In genomic region chrX:2732127-2732526, dm6 we compare ENCODE assay signal across 1 fruit fly cellular context.
A peak's percentile ranks its signal among the peaks of the same experiment; 100 is the strongest.
TF ChIP-seq lines count a peak whose summit lies in the region.

Gene ttm50 (minus strand): TSS chrX:2732190.
Gene CG2712 (plus strand): TSS chrX:2732469.

TF ChIP-seq in whole organism, embryonic, 481 proteins besides CTCF, POLR2A, EP300 and RAD21 (continued from another document and continues in another):
- TF ChIP-seq sob (GFP tag; IDR thresholded peaks at IDR 0.05; lab: Robert Waterston, UW) (peak; percentile 58; the same call in 1 of the 2 replicates), Meics (GFP tag; optimal IDR thresholded peaks at IDR 0.05; lab: Kevin White, UChicago) (peak; percentile 68), fd64A (GFP tag; optimal IDR thresholded peaks at IDR 0.05; lab: Kevin White, UChicago) (no peak), slp2 (GFP tag; optimal IDR thresholded peaks at IDR 0.05; lab: Kevin White, UChicago) (no peak), sens (GFP tag; lab: Kevin White, UChicago) (no peak), CG12299 (tag; optimal IDR thresholded peaks at IDR 0.05; lab: Kevin White, UChicago) (peak; percentile 7), CG12744 (GFP tag; optimal IDR thresholded peaks at IDR 0.05; lab: Kevin White, UChicago) (no peak), CG10565 (GFP tag; optimal IDR thresholded peaks at IDR 0.05; lab: Kevin White, UChicago) (no peak), CG2875 (GFP tag; optimal IDR thresholded peaks at IDR 0.05; lab: Kevin White, UChicago) (no peak), B-H1 (GFP tag; IDR thresholded peaks at IDR 0.05; lab: Robert Waterston, UW) (no peak), CG6254 (GFP tag; optimal IDR thresholded peaks at IDR 0.05; lab: Kevin White, UChicago) (no peak), slou (GFP tag; optimal IDR thresholded peaks at IDR 0.05; lab: Kevin White, UChicago) (no peak), Sox100B (GFP tag; optimal IDR thresholded peaks at IDR 0.05; lab: Kevin White, UChicago) (no peak), peb (GFP tag; IDR thresholded peaks at IDR 0.05; lab: Robert Waterston, UW) (no peak; the same call in 1 of the 2 replicates), abd-A (tag; optimal IDR thresholded peaks at IDR 0.05; lab: Kevin White, UChicago) (no peak), CG16863 (GFP tag; optimal IDR thresholded peaks at IDR 0.05; lab: Kevin White, UChicago) (no peak), CG3995 (GFP tag; optimal IDR thresholded peaks at IDR 0.05; lab: Kevin White, UChicago) (peak; percentile 55), CG6175 (GFP tag; IDR thresholded peaks at IDR 0.05; lab: Robert Waterston, UW) (no peak), pho (GFP tag; optimal IDR thresholded peaks at IDR 0.05; lab: Kevin White, UChicago) (no peak), CG4282 (GFP tag; optimal IDR thresholded peaks at IDR 0.05; lab: Kevin White, UChicago) (no peak), ac (GFP tag; optimal IDR thresholded peaks at IDR 0.05; lab: Kevin White, UChicago) (no peak), CG30403 (GFP tag; optimal IDR thresholded peaks at IDR 0.05; lab: Kevin White, UChicago) (peak; percentile 73), CG10267 (tag; optimal IDR thresholded peaks at IDR 0.05; lab: Kevin White, UChicago) (peak; percentile 59), Ravus (GFP tag; IDR thresholded peaks at IDR 0.05; lab: Robert Waterston, UW) (no peak), CG12071 (GFP tag; optimal IDR thresholded peaks at IDR 0.05; lab: Kevin White, UChicago) (no peak), GATAe (GFP tag; conservative IDR thresholded peaks at IDR 0.05; lab: Robert Waterston, UW) (no peak), esg (GFP tag; conservative IDR thresholded peaks at IDR 0.05; lab: Robert Waterston, UW) (peak; percentile 25; the same call in 1 of the 2 replicates), lmd (GFP tag; IDR thresholded peaks at IDR 0.05; lab: Robert Waterston, UW) (peak; percentile 58; the same call in 1 of the 2 replicates), sens-2 (GFP tag; IDR thresholded peaks at IDR 0.05; lab: Robert Waterston, UW) (no peak), run (tag; optimal IDR thresholded peaks at IDR 0.05; lab: Kevin White, UChicago) (no peak), tap (tag; optimal IDR thresholded peaks at IDR 0.05; lab: Kevin White, UChicago) (no peak), CG14860 (GFP tag; IDR thresholded peaks at IDR 0.05; lab: Robert Waterston, UW; ENCODE audit: partially characterized antibody) (no peak), org-1 (GFP tag; optimal IDR thresholded peaks at IDR 0.05; lab: Kevin White, UChicago) (no peak), CG1233 (GFP tag; optimal IDR thresholded peaks at IDR 0.05; lab: Kevin White, UChicago) (no peak), Side (GFP tag; optimal IDR thresholded peaks at IDR 0.05; lab: Kevin White, UChicago) (no peak), Rx (GFP tag; IDR thresholded peaks at IDR 0.05; lab: Robert Waterston, UW) (0 out of 2 replicates have a peak, but pooled peaks have one; percentile 20), CG1024 (GFP tag; IDR thresholded peaks at IDR 0.05; lab: Robert Waterston, UW) (no peak), BtbVII (GFP tag; optimal IDR thresholded peaks at IDR 0.05; lab: Kevin White, UChicago) (no peak), Rfx (GFP tag; IDR thresholded peaks at IDR 0.05; lab: Robert Waterston, UW) (peak; percentile 71), D19B (GFP tag; optimal IDR thresholded peaks at IDR 0.05; lab: Kevin White, UChicago) (no peak), amos (GFP tag; IDR thresholded peaks at IDR 0.05; lab: Robert Waterston, UW; ENCODE audit: partially characterized antibody) (no peak), pan (optimal IDR thresholded peaks at IDR 0.05; lab: Kevin White, UChicago) (no peak), pan (GFP tag; optimal IDR thresholded peaks at IDR 0.05 in 1 of 2, IDR thresholded peaks at IDR 0.05 in 1 of 2) (peak in 1 of 2 experiments; percentile 35), CG15011 (GFP tag; optimal IDR thresholded peaks at IDR 0.05; lab: Kevin White, UChicago) (no peak), YL-1 (GFP tag; optimal IDR thresholded peaks at IDR 0.05; lab: Kevin White, UChicago) (peak; percentile 76), CG15269 (tag; optimal IDR thresholded peaks at IDR 0.05; lab: Kevin White, UChicago) (no peak), Awh (GFP tag; IDR thresholded peaks at IDR 0.05; lab: Robert Waterston, UW) (no peak), zfh2 (GFP tag; optimal IDR thresholded peaks at IDR 0.05; lab: Kevin White, UChicago) (peak; percentile 33), trh (GFP tag; optimal IDR thresholded peaks at IDR 0.05; lab: Kevin White, UChicago) (peak; percentile 21), seq (GFP tag; IDR thresholded peaks at IDR 0.05; lab: Robert Waterston, UW) (no peak), oc (tag; optimal IDR thresholded peaks at IDR 0.05; lab: Kevin White, UChicago) (no peak), Vsx1 (GFP tag; optimal IDR thresholded peaks at IDR 0.05; lab: Kevin White, UChicago) (no peak), sr (GFP tag; IDR thresholded peaks at IDR 0.05; lab: Robert Waterston, UW) (no peak), CG34422 (GFP tag; IDR thresholded peaks at IDR 0.05; lab: Robert Waterston, UW) (no peak), Myb (GFP tag; optimal IDR thresholded peaks at IDR 0.05; lab: Kevin White, UChicago) (no peak), Atf3 (GFP tag; optimal IDR thresholded peaks at IDR 0.05; lab: Kevin White, UChicago) (no peak), stc (GFP tag; IDR thresholded peaks at IDR 0.05; lab: Robert Waterston, UW) (no peak), eyg (GFP tag; optimal IDR thresholded peaks at IDR 0.05; lab: Kevin White, UChicago) (no peak), pzg (GFP tag; optimal IDR thresholded peaks at IDR 0.05; lab: Kevin White, UChicago) (peak; percentile 56), hb (GFP tag; IDR thresholded peaks at IDR 0.05; lab: Robert Waterston, UW; ENCODE audit: partially characterized antibody) (no peak), CG12219 (GFP tag; optimal IDR thresholded peaks at IDR 0.05; lab: Kevin White, UChicago) (no peak), CG17568 (GFP tag; optimal IDR thresholded peaks at IDR 0.05; lab: Kevin White, UChicago) (no peak), stwl (tag; optimal IDR thresholded peaks at IDR 0.05; lab: Kevin White, UChicago) (peak; percentile 14), Atf-2 (GFP tag; optimal IDR thresholded peaks at IDR 0.05; lab: Kevin White, UChicago) (no peak), Dad (GFP tag; optimal IDR thresholded peaks at IDR 0.05; lab: Kevin White, UChicago) (no peak), dm (GFP tag; optimal IDR thresholded peaks at IDR 0.05; lab: Kevin White, UChicago) (peak; percentile 79), ind (GFP tag; optimal IDR thresholded peaks at IDR 0.05; lab: Kevin White, UChicago) (peak; percentile 63), ttk (GFP tag; IDR thresholded peaks at IDR 0.05; lab: Robert Waterston, UW) (no peak), CG6272 (GFP tag; IDR thresholded peaks at IDR 0.05; lab: Robert Waterston, UW) (peak; percentile 51; the same call in 1 of the 2 replicates), CG30431 (GFP tag; optimal IDR thresholded peaks at IDR 0.05; lab: Kevin White, UChicago) (no peak), jumu (GFP tag; optimal IDR thresholded peaks at IDR 0.05; lab: Kevin White, UChicago) (no peak), Jarid2 (GFP tag; optimal IDR thresholded peaks at IDR 0.05; lab: Kevin White, UChicago) (no peak), CG6791 (GFP tag; IDR thresholded peaks at IDR 0.05; lab: Robert Waterston, UW; ENCODE audit: partially characterized antibody) (no peak), Hmr (GFP tag; optimal IDR thresholded peaks at IDR 0.05; lab: Kevin White, UChicago) (no peak), CG9876 (GFP tag; optimal IDR thresholded peaks at IDR 0.05; lab: Kevin White, UChicago) (no peak), CG10147 (GFP tag; optimal IDR thresholded peaks at IDR 0.05; lab: Kevin White, UChicago) (peak; percentile 66), Sry-β (GFP tag; optimal IDR thresholded peaks at IDR 0.05; lab: Kevin White, UChicago) (peak; percentile 98), Doc2 (GFP tag; IDR thresholded peaks at IDR 0.05; lab: Robert Waterston, UW) (0 out of 2 replicates have a peak, but pooled peaks have one; percentile 27), bab2 (GFP tag; optimal IDR thresholded peaks at IDR 0.05; lab: Kevin White, UChicago) (peak; percentile 0), en (GFP tag; optimal IDR thresholded peaks at IDR 0.05; lab: Kevin White, UChicago) (no peak), CG2129 (GFP tag; IDR thresholded peaks at IDR 0.05; lab: Robert Waterston, UW; ENCODE audit: partially characterized antibody) (no peak), Max (GFP tag; optimal IDR thresholded peaks at IDR 0.05; lab: Kevin White, UChicago) (peak; percentile 87), CG17802 (tag; optimal IDR thresholded peaks at IDR 0.05; lab: Kevin White, UChicago) (no peak), CG3726 (GFP tag; IDR thresholded peaks at IDR 0.05; lab: Robert Waterston, UW) (no peak), CG13775 (GFP tag; optimal IDR thresholded peaks at IDR 0.05; lab: Kevin White, UChicago) (peak; percentile 73), CG14014 (GFP tag; IDR thresholded peaks at IDR 0.05; lab: Robert Waterston, UW) (peak; percentile 14; the same call in 1 of the 2 replicates), Hr39 (optimal IDR thresholded peaks at IDR 0.05; lab: Kevin White, UChicago) (no peak), tll (GFP tag; optimal IDR thresholded peaks at IDR 0.05; lab: Kevin White, UChicago) (peak in 1 of 2 experiments; percentile 4), shn (GFP tag; optimal IDR thresholded peaks at IDR 0.05; lab: Kevin White, UChicago) (no peak), CG11456 (GFP tag; IDR thresholded peaks at IDR 0.05; lab: Robert Waterston, UW) (no peak), CG17186 (GFP tag; optimal IDR thresholded peaks at IDR 0.05; lab: Kevin White, UChicago) (peak; percentile 94), CG32532 (GFP tag; IDR thresholded peaks at IDR 0.05; lab: Robert Waterston, UW) (peak; percentile 54; the same call in 1 of the 2 replicates), CG10959 (GFP tag; IDR thresholded peaks at IDR 0.05; lab: Robert Waterston, UW) (no peak), Ssrp (tag; optimal IDR thresholded peaks at IDR 0.05; lab: Kevin White, UChicago) (peak; percentile 54), gem (tag; optimal IDR thresholded peaks at IDR 0.05; lab: Kevin White, UChicago) (no peak), ssp (GFP tag; IDR thresholded peaks at IDR 0.05; lab: Robert Waterston, UW) (peak; percentile 57; the same call in 1 of the 2 replicates), crol (GFP tag; IDR thresholded peaks at IDR 0.05; lab: Robert Waterston, UW) (no peak), CG13296 (GFP tag; optimal IDR thresholded peaks at IDR 0.05; lab: Kevin White, UChicago) (no peak), ATbp (GFP tag; optimal IDR thresholded peaks at IDR 0.05; lab: Kevin White, UChicago) (no peak), MTF-1 (GFP tag; optimal IDR thresholded peaks at IDR 0.05; lab: Kevin White, UChicago; ENCODE audit: borderline replicate concordance) (no peak), Lhr (GFP tag; optimal IDR thresholded peaks at IDR 0.05; lab: Kevin White, UChicago) (no peak), tin (GFP tag; optimal IDR thresholded peaks at IDR 0.05; lab: Kevin White, UChicago) (peak; percentile 45), Xrp1 (GFP tag; IDR thresholded peaks at IDR 0.05; lab: Robert Waterston, UW) (peak; percentile 41; the same call in 1 of the 2 replicates), lbe (GFP tag; optimal IDR thresholded peaks at IDR 0.05; lab: Kevin White, UChicago) (peak; percentile 13), CG7271 (tag; optimal IDR thresholded peaks at IDR 0.05; lab: Kevin White, UChicago) (no peak), Kr (GFP tag; optimal IDR thresholded peaks at IDR 0.05; lab: Kevin White, UChicago) (no peak), Med (GFP tag; lab: Kevin White, UChicago) (peak; percentile 62), luna (GFP tag; optimal IDR thresholded peaks at IDR 0.05; lab: Kevin White, UChicago) (no peak), fd102C (GFP tag; optimal IDR thresholded peaks at IDR 0.05; lab: Kevin White, UChicago) (no peak), Camta (GFP tag; optimal IDR thresholded peaks at IDR 0.05; lab: Kevin White, UChicago) (no peak), pum (GFP tag; optimal IDR thresholded peaks at IDR 0.05; lab: Kevin White, UChicago) (no peak), CG17829 (tag; optimal IDR thresholded peaks at IDR 0.05; lab: Kevin White, UChicago) (peak; percentile 61), Dll (GFP tag; IDR thresholded peaks at IDR 0.05; lab: Robert Waterston, UW; ENCODE audit: partially characterized antibody) (0 out of 4 replicates have a peak, but pooled peaks have one; percentile 14), danr (GFP tag; IDR thresholded peaks at IDR 0.05; lab: Robert Waterston, UW) (0 out of 2 replicates have a peak, but pooled peaks have one; percentile 47), CG10462 (GFP tag; optimal IDR thresholded peaks at IDR 0.05; lab: Kevin White, UChicago) (no peak), CG12942 (GFP tag; optimal IDR thresholded peaks at IDR 0.05; lab: Kevin White, UChicago) (no peak), pfk (GFP tag; optimal IDR thresholded peaks at IDR 0.05; lab: Kevin White, UChicago) (no peak), CG10209 (GFP tag; optimal IDR thresholded peaks at IDR 0.05; lab: Kevin White, UChicago) (no peak), gro (GFP tag; optimal IDR thresholded peaks at IDR 0.05; lab: Kevin White, UChicago) (no peak), CG43689 (GFP tag; IDR thresholded peaks at IDR 0.05; lab: Robert Waterston, UW) (no peak), nau (GFP tag; optimal IDR thresholded peaks at IDR 0.05; lab: Kevin White, UChicago) (no peak), CG31441 (GFP tag; IDR thresholded peaks at IDR 0.05; lab: Robert Waterston, UW) (no peak), CG5953 (GFP tag; IDR thresholded peaks at IDR 0.05; lab: Robert Waterston, UW) (no peak), hbn (GFP tag; IDR thresholded peaks at IDR 0.05; lab: Robert Waterston, UW; ENCODE audit: partially characterized antibody) (no peak), Sin3A (optimal IDR thresholded peaks at IDR 0.05; lab: Kevin White, UChicago) (peak; percentile 61), CG11504 (tag; optimal IDR thresholded peaks at IDR 0.05; lab: Kevin White, UChicago) (no peak), Deaf1 (tag; optimal IDR thresholded peaks at IDR 0.05; lab: Kevin White, UChicago) (no peak), CG4424 (GFP tag; optimal IDR thresholded peaks at IDR 0.05; lab: Kevin White, UChicago) (peak; percentile 63), Sox102F (GFP tag; optimal IDR thresholded peaks at IDR 0.05; lab: Kevin White, UChicago) (no peak), gfzf (GFP tag; optimal IDR thresholded peaks at IDR 0.05; lab: Kevin White, UChicago) (peak; percentile 74), her (GFP tag; optimal IDR thresholded peaks at IDR 0.05; lab: Kevin White, UChicago) (no peak), TFAM (GFP tag; optimal IDR thresholded peaks at IDR 0.05; lab: Kevin White, UChicago) (no peak), CG17328 (GFP tag; IDR thresholded peaks at IDR 0.05; lab: Robert Waterston, UW) (no peak), sug (tag; optimal IDR thresholded peaks at IDR 0.05; lab: Kevin White, UChicago) (peak; percentile 79), twi (tag; optimal IDR thresholded peaks at IDR 0.05; lab: Kevin White, UChicago) (peak; percentile 66)
